Fruit fly (Drosophila melanogaster) ovary, adult (tissue): ENCODE data around the gene Mink.

Experiments
- CG17801 ChIP-seq: fragments of 200-800 bp; optimal IDR thresholded peaks from 2 replicates; lab custom pipeline; 2019; ENCODE audit warnings: missing biosample characterization, mild to moderate bottlenecking, missing genetic modification characterization, moderate library complexity; ENCODE audit not compliant: partially characterized antibody

The Mink gene

dm6 chr3R:24922270-24922669 is at the start of gene Mink:
Gene Mink, plus strand, starts transcription at chr3R:24922473.
- TF ChIP-seq CG17801, result no peak

- TF ChIP-seq CG17801, result peak; percentile 70
Observed at dm6 chr3R:24875939-24876842, 46.1 kb upstream of the Mink start, which contains the start of gene CG3744. Gene CG3744, minus strand, starts transcription at chr3R:24876654.

dm6 chr3R:24876843-24877457 is 45.3 kb upstream of the Mink start, which contains the start of the genes CG11089 and CG31381:
Gene CG11089, plus strand, starts transcription at chr3R:24877045.
Gene CG31381, plus strand, starts transcription at chr3R:24877045.
- no peak for TF ChIP-seq CG17801

dm6 chr3R:24878655-24879054 is 43.6 kb upstream of the Mink start:
- TF ChIP-seq CG17801, result no peak

dm6 chr3R:24886470-24886869 is 35.8 kb upstream of the Mink start:
- no peak for TF ChIP-seq CG17801

dm6 chr3R:24888418-24888817 is 33.9 kb upstream of the Mink start:
- no peak for TF ChIP-seq CG17801

dm6 chr3R:24889303-24889892 is 32.9 kb upstream of the Mink start:
- no peak for TF ChIP-seq CG17801

dm6 chr3R:24890217-24890616 is 32.1 kb upstream of the Mink start:
- no peak for TF ChIP-seq CG17801

dm6 chr3R:24890919-24891318 is 31.4 kb upstream of the Mink start:
- TF ChIP-seq CG17801, result no peak

dm6 chr3R:24893320-24893955 is 28.8 kb upstream of the Mink start:
- no peak for TF ChIP-seq CG17801

- TF ChIP-seq CG17801, result no peak
Observed at dm6 chr3R:24894419-24895206, 27.7 kb upstream of the Mink start, which contains the start of the genes CG31121 and CG11069. Gene CG31121, minus strand, starts transcription at chr3R:24894605. Gene CG11069, plus strand, starts transcription at chr3R:24894742.

dm6 chr3R:24900816-24901215 is 21.5 kb upstream of the Mink start, which contains the start of gene CG10845:
Gene CG10845, plus strand, starts transcription at chr3R:24901116.
- no peak for TF ChIP-seq CG17801

dm6 chr3R:24905959-24906634 is 16.2 kb upstream of the Mink start, which contains the start of gene CG13643:
Gene CG13643, minus strand, starts transcription at chr3R:24906004.
- no peak for TF ChIP-seq CG17801

- TF ChIP-seq CG17801, result no peak
Observed at dm6 chr3R:24906648-24907047, 15.6 kb upstream of the Mink start.

- TF ChIP-seq CG17801, result no peak
Observed at dm6 chr3R:24908034-24908433, 14.2 kb upstream of the Mink start.
